Worm (Caenorhabditis elegans): ENCODE results near the gene scl-18.

DNA sequence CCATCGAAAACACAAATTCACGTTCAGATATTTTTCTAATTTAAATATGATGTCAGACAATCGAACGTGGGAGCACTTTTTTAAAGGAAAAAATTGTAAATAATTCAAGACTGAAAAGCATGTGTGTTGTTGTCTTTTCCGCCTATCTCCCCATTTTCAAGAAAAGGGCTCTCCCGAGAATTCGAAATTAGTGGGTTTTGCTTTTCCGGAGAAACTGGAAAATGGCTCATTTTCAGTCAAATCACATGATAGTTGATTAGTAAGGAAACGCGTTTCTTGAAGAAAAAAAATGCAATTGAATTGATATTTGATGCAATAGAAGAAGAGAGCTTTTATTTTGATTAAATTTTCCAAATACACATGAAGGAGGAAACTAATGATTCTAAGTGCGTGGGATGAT, 5.6 kb upstream of the scl-18 start:
- TF ChIP-seq lin-38 (GFP tag; IDR thresholded peaks at IDR 0.05) (no peak), pqm-1 (tag; optimal IDR thresholded peaks at IDR 0.05) (no peak), lin-15B (tag; optimal IDR thresholded peaks at IDR 0.05) (no peak), nhr-48 (tag; optimal IDR thresholded peaks at IDR 0.05) (no peak), hlh-11 (tag; optimal IDR thresholded peaks at IDR 0.05) (no peak), R02D3.7 (tag; optimal IDR thresholded peaks at IDR 0.05) (no peak), nhr-11 (tag; optimal IDR thresholded peaks at IDR 0.05) (peak; percentile 26), madf-5 (GFP tag; IDR thresholded peaks at IDR 0.05) (no peak)

All from whole organism, L4 larva.